Worm (Caenorhabditis elegans): ENCODE measurements around the gene M151.10.

DNA sequence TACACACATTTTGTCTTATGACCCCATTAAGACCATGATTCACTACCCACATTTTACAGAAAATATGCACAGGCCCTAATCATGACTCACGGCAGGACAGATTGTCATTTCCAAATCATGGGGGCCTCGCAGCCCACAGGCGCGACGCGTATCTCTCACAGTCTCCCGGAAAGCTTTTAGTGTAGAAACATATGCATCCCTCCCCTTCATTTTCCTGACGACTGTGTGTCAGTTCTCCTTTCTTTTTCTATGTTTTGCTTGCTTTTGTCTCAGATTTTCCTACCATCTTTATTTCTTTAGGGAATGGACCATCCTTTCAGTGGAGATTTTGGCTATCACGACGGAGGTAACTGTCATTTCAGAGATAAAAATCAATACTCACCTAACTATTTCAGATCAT lies 1.1 kb upstream of the M151.10 start, which contains the start of gene M151.1:
- TF ChIP-seq T22C8.4 (GFP tag; IDR thresholded peaks at IDR 0.05) (no peak), cog-1 (tag; optimal IDR thresholded peaks at IDR 0.05) (no peak), ref-1 (GFP tag; conservative IDR thresholded peaks at IDR 0.05) (no peak), klf-2 (GFP tag; conservative IDR thresholded peaks at IDR 0.05) (no peak), flt-1 (GFP tag; IDR thresholded peaks at IDR 0.05) (no peak), ztf-29 (GFP tag; IDR thresholded peaks at IDR 0.05) (no peak), med-1 (GFP tag; optimal IDR thresholded peaks at IDR 0.05; ENCODE audit: insufficient read depth) (no peak), tab-1 (GFP tag; IDR thresholded peaks at IDR 0.05) (no peak)

All from whole organism, midembryonic.